Fruit fly (Drosophila melanogaster): ENCODE data around the gene CG33688.
A peak's percentile ranks its signal among the peaks of the same experiment; 100 is the strongest.

CG33688 gene

dm6 chr3L:16202550-16202949 lies 3.5 kb downstream of the CG33688 start (continued):
- TF ChIP-seq lab (GFP tag; optimal IDR thresholded peaks at IDR 0.05) (peak; percentile 46), CG10431 (GFP tag; optimal IDR thresholded peaks at IDR 0.05) (no peak), CG6689 (GFP tag; IDR thresholded peaks at IDR 0.05) (peak; percentile 32; the same call in 1 of the 2 replicates), CG2116 (GFP tag; optimal IDR thresholded peaks at IDR 0.05) (no peak), Hr78 (GFP tag; optimal IDR thresholded peaks at IDR 0.05) (no peak), gro (GFP tag; optimal IDR thresholded peaks at IDR 0.05) (peak; percentile 3), CG14014 (GFP tag; IDR thresholded peaks at IDR 0.05) (no peak), ab (GFP tag; optimal IDR thresholded peaks at IDR 0.05) (no peak), Bdp1 (GFP tag; optimal IDR thresholded peaks at IDR 0.05) (no peak), Camta (GFP tag; optimal IDR thresholded peaks at IDR 0.05) (no peak), bbx (GFP tag; IDR thresholded peaks at IDR 0.05; ENCODE audit: partially characterized antibody) (no peak), esg (GFP tag; conservative IDR thresholded peaks at IDR 0.05) (no peak), gcm (GFP tag; optimal IDR thresholded peaks at IDR 0.05) (no peak), CG12659 (GFP tag; optimal IDR thresholded peaks at IDR 0.05) (peak; percentile 20), fru (optimal IDR thresholded peaks at IDR 0.05) (no peak), CG8388 (GFP tag; optimal IDR thresholded peaks at IDR 0.05) (no peak), org-1 (GFP tag; optimal IDR thresholded peaks at IDR 0.05) (peak; percentile 38), maf-S (GFP tag; optimal IDR thresholded peaks at IDR 0.05) (no peak), CG33213 (GFP tag; optimal IDR thresholded peaks at IDR 0.05) (no peak), mirr (GFP tag; optimal IDR thresholded peaks at IDR 0.05) (no peak), CG14667 (GFP tag; IDR thresholded peaks at IDR 0.05) (no peak), ham (GFP tag; IDR thresholded peaks at IDR 0.05) (no peak), CG2678 (tag; optimal IDR thresholded peaks at IDR 0.05) (peak; percentile 76), CG4820 (GFP tag; optimal IDR thresholded peaks at IDR 0.05) (peak; percentile 13), sim (GFP tag; IDR thresholded peaks at IDR 0.05) (no peak), sd (tag; optimal IDR thresholded peaks at IDR 0.05) (no peak), CG2129 (GFP tag; IDR thresholded peaks at IDR 0.05; ENCODE audit: partially characterized antibody) (no peak), CG2875 (GFP tag; optimal IDR thresholded peaks at IDR 0.05) (no peak), TFAM (GFP tag; optimal IDR thresholded peaks at IDR 0.05) (no peak), CG1602 (GFP tag; optimal IDR thresholded peaks at IDR 0.05) (no peak), CG12744 (GFP tag; optimal IDR thresholded peaks at IDR 0.05) (no peak), ems (GFP tag; optimal IDR thresholded peaks at IDR 0.05) (no peak), CG14441 (GFP tag; IDR thresholded peaks at IDR 0.05) (no peak), slou (GFP tag; optimal IDR thresholded peaks at IDR 0.05) (no peak), CG3065 (GFP tag; optimal IDR thresholded peaks at IDR 0.05) (no peak), H2.0 (GFP tag; IDR thresholded peaks at IDR 0.05) (no peak), dmrt99B (tag; optimal IDR thresholded peaks at IDR 0.05) (peak; percentile 61), slbo (GFP tag; IDR thresholded peaks at IDR 0.05) (no peak; the same call in 1 of the 2 replicates), sug (tag; optimal IDR thresholded peaks at IDR 0.05) (peak; percentile 6), CG17361 (GFP tag; IDR thresholded peaks at IDR 0.05) (peak; percentile 54; the same call in 2 of the 3 replicates), sens (GFP tag) (peak; percentile 65), Trl (optimal IDR thresholded peaks at IDR 0.05) (no peak), Trl (GFP tag; optimal IDR thresholded peaks at IDR 0.05) (peak; percentile 2), CG18619 (GFP tag; optimal IDR thresholded peaks at IDR 0.05) (peak; percentile 36), HmgD (GFP tag; optimal IDR thresholded peaks at IDR 0.05) (no peak), Fer2 (tag; optimal IDR thresholded peaks at IDR 0.05) (no peak), CG11723 (GFP tag; optimal IDR thresholded peaks at IDR 0.05) (peak; percentile 2), zfh1 (GFP tag; IDR thresholded peaks at IDR 0.05) (no peak), Mes4 (GFP tag; optimal IDR thresholded peaks at IDR 0.05) (no peak), lmd (GFP tag; IDR thresholded peaks at IDR 0.05) (no peak; the same call in 1 of the 2 replicates), lov (optimal IDR thresholded peaks at IDR 0.05) (no peak), lov (GFP tag; IDR thresholded peaks at IDR 0.05) (no peak), NK7.1 (GFP tag; optimal IDR thresholded peaks at IDR 0.05) (no peak)

Measured in whole organism, embryonic.